Worm (Caenorhabditis elegans) whole organism, late embryonic: ENCODE data around the gene Y73B6BL.29.

Experiments
- F13H6.1 ChIP-seq: sonication (generic microtip); optimal IDR thresholded peaks from 2 replicates; lab custom pipeline; 2016; ENCODE audit warnings: missing genetic modification characterization, missing compliant biosample characterization
- K02D7.2 ChIP-seq: sonication (generic microtip); optimal IDR thresholded peaks from 2 replicates; lab custom pipeline; 2017; ENCODE audit warnings: mild to moderate bottlenecking, missing genetic modification characterization, missing compliant biosample characterization
- ceh-18 ChIP-seq: sonication (generic microtip); optimal IDR thresholded peaks from 2 replicates; lab custom pipeline; 2016; ENCODE audit warnings: missing genetic modification characterization, missing compliant biosample characterization
- ceh-2 ChIP-seq: sonication (generic microtip); optimal IDR thresholded peaks from 2 replicates; lab custom pipeline; 2016; ENCODE audit warnings: missing genotype, missing genetic modification characterization, missing compliant biosample characterization
- ceh-34 ChIP-seq: sonication (generic microtip); optimal IDR thresholded peaks from 2 replicates; lab custom pipeline; 2016; ENCODE audit warnings: mild to moderate bottlenecking, missing genetic modification characterization, missing compliant biosample characterization
- fkh-10 ChIP-seq: fragments of 150-350 bp; optimal IDR thresholded peaks from 2 replicates; lab custom pipeline; 2014; ENCODE audit warnings: missing biosample characterization, missing genetic modification reagents, missing genetic modification characterization
- hlh-30 ChIP-seq: sonication (generic microtip); optimal IDR thresholded peaks from 2 replicates; lab custom pipeline; 2017; ENCODE audit warnings: antibody characterized with exemption, missing genetic modification characterization, missing compliant biosample characterization; ENCODE audit not compliant: insufficient read depth
- madf-2 ChIP-seq: sonication (generic microtip); optimal IDR thresholded peaks from 2 replicates; lab custom pipeline; 2017; ENCODE audit warnings: missing genetic modification characterization, missing compliant biosample characterization
- pha-4 ChIP-seq: fragments of 150-350 bp; optimal IDR thresholded peaks from 2 replicates; lab custom pipeline; 2018; ENCODE audit warnings: missing biosample characterization, missing genetic modification reagents, missing genetic modification characterization
- sox-4 ChIP-seq: sonication (generic microtip); optimal IDR thresholded peaks from 2 replicates; lab custom pipeline; 2017; ENCODE audit warnings: mild to moderate bottlenecking, missing genetic modification characterization, inconsistent platforms, missing compliant biosample characterization
- ztf-16 ChIP-seq: sonication (generic microtip); optimal IDR thresholded peaks from 2 replicates; lab custom pipeline; 2017; ENCODE audit warnings: missing genetic modification characterization, missing compliant biosample characterization

DNA sequence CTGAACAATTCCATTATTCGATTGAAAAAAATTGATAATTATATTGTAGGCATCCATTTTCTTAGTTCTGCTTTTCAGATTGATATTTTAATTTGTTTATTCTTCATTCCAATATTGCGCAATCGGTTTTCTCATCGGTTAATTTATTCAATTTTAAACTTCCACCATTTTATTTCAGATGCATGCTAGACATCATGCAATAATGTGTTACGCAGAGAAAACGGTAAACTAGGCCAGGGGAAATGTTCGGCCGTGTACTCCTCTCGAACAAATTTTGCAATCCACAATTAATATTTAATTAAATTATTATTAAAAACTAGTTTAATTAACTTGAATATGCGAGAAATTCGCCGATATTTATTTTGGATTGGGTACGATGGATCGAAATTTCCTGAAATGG is at the start of gene Y73B6BL.29:
- TF ChIP-seq F13H6.1 (tag; lab: Kevin White, UChicago) (peak; percentile 46), pha-4 (tag; lab: Kevin White, UChicago) (no peak), K02D7.2 (tag; lab: Kevin White, UChicago) (no peak), fkh-10 (no peak), ceh-2 (tag; lab: Kevin White, UChicago) (peak; percentile 92), madf-2 (tag; lab: Kevin White, UChicago) (no peak), ceh-18 (tag; lab: Kevin White, UChicago) (peak; percentile 27), ztf-16 (tag; lab: Kevin White, UChicago) (peak; percentile 17), ceh-34 (peak; percentile 13), sox-4 (tag; lab: Kevin White, UChicago) (no peak), hlh-30 (no peak)
